Worm (Caenorhabditis elegans) whole organism, L1 larva: ENCODE measurements around the gene C14A4.12.

Source experiments
- blmp-1 ChIP-seq: fragments of 150-350 bp; optimal IDR thresholded peaks from 2 replicates; lab custom pipeline; 2014; ENCODE audit warnings: missing biosample characterization, missing genetic modification characterization
- dsc-1 ChIP-seq: sonication (generic microtip); optimal IDR thresholded peaks from 2 replicates; lab custom pipeline; 2016; ENCODE audit warnings: mild to moderate bottlenecking, missing genetic modification characterization, missing compliant biosample characterization
- elt-2 ChIP-seq: sonication (generic microtip); optimal IDR thresholded peaks from 2 replicates; lab custom pipeline; 2016; ENCODE audit warnings: missing genetic modification characterization, mild to moderate bottlenecking, inconsistent platforms, missing compliant biosample characterization, missing genetic modification reagents
- ets-5 ChIP-seq: fragments of 200-800 bp; sonication (Bioruptor generic); IDR thresholded peaks from 2 replicates; pipeline ENCODE4 v1.3.6; 2022; ENCODE audit warnings: missing genetic modification characterization, missing compliant biosample characterization
- hlh-4 ChIP-seq: sonication (generic microtip); optimal IDR thresholded peaks from 2 replicates; lab custom pipeline; 2016; ENCODE audit warnings: mild to moderate bottlenecking, missing genetic modification characterization, missing compliant biosample characterization
- nhr-11 ChIP-seq: fragments of 150-350 bp; optimal IDR thresholded peaks from 2 replicates; lab custom pipeline; 2014; ENCODE audit warnings: missing biosample characterization, missing genetic modification characterization
- nhr-19 ChIP-seq: fragments of 200-800 bp; sonication (Bioruptor generic); conservative IDR thresholded peaks from 2 replicates; pipeline ENCODE4 v1.3.6; 2022; ENCODE audit warnings: missing genetic modification characterization, missing compliant biosample characterization
- nhr-28 ChIP-seq: fragments of 150-350 bp; optimal IDR thresholded peaks from 2 replicates; lab custom pipeline; 2014; ENCODE audit warnings: missing biosample characterization, missing genetic modification characterization
- pqm-1 ChIP-seq: sonication (generic microtip); optimal IDR thresholded peaks from 3 replicates; lab custom pipeline; 2017; ENCODE audit warnings: missing biosample characterization, missing genetic modification characterization
- xbp-1 ChIP-seq: sonication (generic microtip); optimal IDR thresholded peaks from 2 replicates; lab custom pipeline; 2016; ENCODE audit warnings: missing genetic modification characterization, missing compliant biosample characterization
- zag-1 ChIP-seq: fragments of 150-350 bp; optimal IDR thresholded peaks from 2 replicates; lab custom pipeline; 2014; ENCODE audit warnings: missing biosample characterization, missing genetic modification characterization

The C14A4.12 gene

DNA sequence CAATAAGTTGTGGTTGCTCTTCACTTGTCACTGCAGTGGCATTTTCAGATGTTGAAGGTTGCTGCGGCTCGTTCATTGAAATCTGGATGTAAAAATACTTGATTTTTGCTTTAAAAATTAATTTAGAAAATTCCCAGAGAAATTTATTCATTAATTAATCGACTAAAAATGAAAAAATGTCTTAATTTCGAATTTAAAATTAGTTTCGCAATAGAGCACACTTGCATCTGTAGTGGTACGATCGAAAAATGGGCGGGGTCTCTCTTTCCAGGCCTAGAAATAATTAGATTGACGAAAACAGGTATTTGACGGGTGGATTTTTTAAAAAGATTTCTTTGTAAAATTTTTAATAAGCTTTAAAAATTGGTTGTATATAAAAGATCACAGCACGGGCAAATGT is 49.9 kb downstream of the C14A4.12 start, which contains the start of gene D2089.8 (continued):
- TF ChIP-seq zag-1 (no peak), blmp-1 (tag; lab: Kevin White, UChicago) (peak; percentile 17), nhr-19 (no peak), pqm-1 (tag; lab: Kevin White, UChicago) (no peak), dsc-1 (tag; lab: Kevin White, UChicago) (no peak), nhr-28 (tag; lab: Kevin White, UChicago) (no peak), hlh-4 (tag; lab: Kevin White, UChicago) (no peak)

DNA sequence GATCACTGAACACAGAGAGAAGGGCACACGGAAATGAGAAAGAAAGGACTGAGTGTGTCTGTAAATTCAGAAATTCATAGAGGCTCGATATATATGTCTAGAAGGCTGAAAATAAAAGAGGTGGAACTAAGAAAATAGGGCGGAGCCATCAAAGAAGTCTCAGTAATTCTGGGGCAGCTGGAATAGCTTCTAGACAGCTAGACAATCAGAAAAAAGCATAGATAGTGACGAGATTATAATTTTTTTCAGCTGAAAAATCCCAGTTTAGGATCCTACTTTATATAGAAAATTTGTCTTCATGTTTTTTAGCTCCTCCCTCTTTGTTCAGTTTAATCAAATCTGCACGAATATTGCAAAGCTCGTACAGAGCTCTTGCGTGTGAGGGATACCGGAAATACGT is 52.2 kb downstream of the C14A4.12 start, which contains the start of gene D2089.3:
Gene D2089.3, minus strand, starts transcription at position 101 of the 400 bp plus-strand sequence.
- TF ChIP-seq xbp-1 (tag; lab: Kevin White, UChicago) (no peak), elt-2 (tag; lab: Kevin White, UChicago) (no peak), nhr-11 (tag; lab: Kevin White, UChicago) (no peak), ets-5 (no peak)
